Worm (Caenorhabditis elegans) whole organism, young adult: ENCODE measurements around the gene irk-3.

ENCODE experiments used
- egrh-3 ChIP-seq: fragments of 200-800 bp; sonication (Bioruptor generic); IDR thresholded peaks from 2 replicates; pipeline ENCODE4 v1.3.6; 2022; ENCODE audit warnings: missing genetic modification reagents, missing genetic modification characterization, missing compliant biosample characterization
- let-526 ChIP-seq: fragments of 200-800 bp; sonication (Bioruptor generic); IDR thresholded peaks from 2 replicates; pipeline ENCODE4 v1.3.6; 2022; ENCODE audit warnings: missing genetic modification reagents, missing genetic modification characterization, missing compliant biosample characterization
- nhr-179 ChIP-seq: sonication (generic microtip); optimal IDR thresholded peaks from 2 replicates; lab custom pipeline; 2016; ENCODE audit warnings: mild to moderate bottlenecking, missing genetic modification characterization, missing compliant biosample characterization
- unc-62 ChIP-seq: fragments of 150-350 bp; optimal IDR thresholded peaks from 2 replicates; lab custom pipeline; 2014; ENCODE audit warnings: missing biosample characterization, missing genetic modification reagents, missing genetic modification characterization

DNA sequence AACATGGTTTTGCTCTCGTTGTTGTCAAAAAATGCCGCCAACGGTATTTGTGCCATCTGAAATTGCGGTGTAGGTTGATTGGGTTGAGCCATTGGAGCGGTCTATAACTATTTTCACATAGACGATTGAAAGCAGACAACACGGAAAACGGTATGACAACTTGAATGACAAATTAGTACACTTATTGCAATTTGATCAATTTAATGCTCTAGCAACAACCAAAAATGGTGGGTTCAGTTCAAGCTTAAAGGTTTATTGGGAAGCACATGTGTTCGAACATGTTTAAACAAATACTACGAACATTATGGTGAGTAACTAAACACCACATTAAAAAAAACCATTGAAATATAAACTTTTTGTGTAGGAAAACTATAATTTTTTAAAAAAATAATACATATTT is 29.8 kb downstream of the irk-3 start, which contains the start of gene sel-7:
- TF ChIP-seq egrh-3 (GFP tag; lab: Robert Waterston, UW) (no peak), unc-62 (GFP tag; lab: Kevin White, UChicago) (no peak), let-526 (GFP tag; lab: Robert Waterston, UW) (no peak), nhr-179 (tag; lab: Kevin White, UChicago) (no peak)
